Worm (Caenorhabditis elegans) whole organism, early embryonic: ENCODE data around the gene mam-5.

Source experiments
- B0310.2 ChIP-seq: sonication (generic microtip); optimal IDR thresholded peaks from 2 replicates; lab custom pipeline; 2016; ENCODE audit warnings: mild to moderate bottlenecking, missing genetic modification characterization, missing compliant biosample characterization
- F13C5.2 ChIP-seq: sonication (generic microtip); optimal IDR thresholded peaks from 2 replicates; lab custom pipeline; 2017; ENCODE audit warnings: mild to moderate bottlenecking, missing genetic modification characterization, inconsistent platforms, missing compliant biosample characterization
- aly-1 ChIP-seq: sonication (generic microtip); optimal IDR thresholded peaks from 2 replicates; lab custom pipeline; 2016; ENCODE audit warnings: missing genetic modification characterization, missing compliant biosample characterization
- ama-1 ChIP-seq: fragments of 150-350 bp; optimal IDR thresholded peaks from 2 replicates; lab custom pipeline; 2014
- ceh-13 ChIP-seq: fragments of 200-800 bp; sonication (Bioruptor generic); optimal IDR thresholded peaks from 2 replicates; lab custom pipeline; 2018; ENCODE audit warnings: mild to moderate bottlenecking, missing genetic modification characterization, missing compliant biosample characterization
- ceh-36 ChIP-seq: sonication (generic microtip); optimal IDR thresholded peaks from 2 replicates; lab custom pipeline; 2016; ENCODE audit warnings: missing genetic modification characterization, inconsistent platforms, missing compliant biosample characterization
- ets-7 ChIP-seq: sonication (generic microtip); optimal IDR thresholded peaks from 2 replicates; lab custom pipeline; 2016; ENCODE audit warnings: missing genotype, missing genetic modification characterization, missing compliant biosample characterization
- flt-1 ChIP-seq: fragments of 200-800 bp; sonication (Bioruptor generic); IDR thresholded peaks from 2 replicates; pipeline ENCODE4 v1.3.6; 2022; ENCODE audit warnings: missing genetic modification characterization, missing compliant biosample characterization
- hmbx-1 ChIP-seq: sonication (generic microtip); optimal IDR thresholded peaks from 2 replicates; lab custom pipeline; 2016; ENCODE audit warnings: mild to moderate bottlenecking, missing genetic modification characterization, missing compliant biosample characterization
- hmg-4 ChIP-seq: fragments of 200-800 bp; sonication (Bioruptor generic); optimal IDR thresholded peaks from 2 replicates; lab custom pipeline; 2018; ENCODE audit warnings: mild to moderate bottlenecking, missing genetic modification characterization, missing compliant biosample characterization
- hnd-1 ChIP-seq: sonication (generic microtip); optimal IDR thresholded peaks from 2 replicates; lab custom pipeline; 2016; ENCODE audit warnings: missing genetic modification characterization, missing compliant biosample characterization
- pes-1 ChIP-seq: fragments of 200-800 bp; sonication (Bioruptor generic); IDR thresholded peaks from 2 replicates; pipeline ENCODE4 v1.3.6; 2022; ENCODE audit warnings: missing genetic modification reagents, missing genetic modification characterization, missing compliant biosample characterization
- scrt-1 ChIP-seq: fragments of 200-800 bp; sonication (Bioruptor generic); IDR thresholded peaks from 2 replicates; pipeline ENCODE4 v1.3.6; 2022; ENCODE audit warnings: missing genetic modification characterization, missing compliant biosample characterization
- sea-1 ChIP-seq: fragments of 200-800 bp; sonication (Bioruptor generic); conservative IDR thresholded peaks from 2 replicates; pipeline ENCODE4 v1.3.6; 2022; ENCODE audit warnings: missing genetic modification characterization, missing compliant biosample characterization
- tbx-11 ChIP-seq: fragments of 200-800 bp; sonication (Bioruptor generic); IDR thresholded peaks from 2 replicates; pipeline ENCODE4 v1.3.6; 2022; ENCODE audit warnings: missing genetic modification characterization, missing compliant biosample characterization
- tbx-37 ChIP-seq: fragments of 200-800 bp; sonication (Bioruptor generic); conservative IDR thresholded peaks from 2 replicates; pipeline ENCODE4 v1.3.6; 2022; ENCODE audit warnings: missing genetic modification reagents, missing genetic modification characterization, missing compliant biosample characterization
- tra-4 ChIP-seq: sonication (generic microtip); optimal IDR thresholded peaks from 2 replicates; lab custom pipeline; 2017; ENCODE audit warnings: missing genetic modification characterization, missing compliant biosample characterization

mam-5 gene

DNA sequence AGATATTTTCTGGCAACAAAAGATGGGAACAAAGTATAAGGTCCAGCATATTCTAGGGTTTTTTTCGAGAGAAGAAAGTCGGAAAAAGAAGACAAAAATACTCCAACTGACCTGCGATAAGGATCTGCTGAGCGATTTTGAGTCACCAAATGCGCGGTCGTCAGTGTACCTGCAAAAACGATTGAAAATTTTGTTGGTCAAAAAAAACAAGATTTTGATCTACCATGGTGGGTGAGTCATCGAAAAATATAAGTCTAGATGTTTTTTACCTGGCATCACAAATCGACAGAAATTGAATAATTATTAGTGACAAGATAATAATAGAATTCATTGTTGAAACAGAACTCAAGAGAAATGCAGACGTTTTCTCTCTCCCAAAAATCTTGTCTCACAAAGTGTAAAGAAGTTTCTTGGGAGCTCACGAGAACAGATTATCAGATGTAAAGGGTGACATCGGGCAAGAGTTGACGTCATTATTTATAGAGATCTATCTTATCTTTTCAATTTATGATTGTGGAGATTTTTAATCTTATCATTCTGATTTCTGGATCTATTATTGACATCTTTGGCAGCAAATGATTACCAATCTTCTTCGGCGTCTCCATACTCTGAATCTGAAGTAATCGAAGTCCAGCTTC is 32.8 kb downstream of the mam-5 start:
- TF ChIP-seq hmbx-1 (tag; lab: Kevin White, UChicago) (no peak), ama-1 (no peak), tra-4 (no peak), tbx-11 (GFP tag; lab: Robert Waterston, UW) (no peak), scrt-1 (GFP tag; lab: Robert Waterston, UW) (no peak)

ce11 chrV:9986177-9986576 is 33.7 kb downstream of the mam-5 start, which contains the start of gene rmd-2:
Gene rmd-2 (minus strand): TSS chrV:9986277.
- TF ChIP-seq scrt-1 (GFP tag; lab: Robert Waterston, UW) (no peak), tbx-11 (GFP tag; lab: Robert Waterston, UW) (no peak), hmg-4 (GFP tag; lab: Kevin White, UChicago) (no peak), hmbx-1 (tag; lab: Kevin White, UChicago) (no peak), aly-1 (tag; lab: Kevin White, UChicago) (no peak), ama-1 (no peak), ets-7 (tag; lab: Kevin White, UChicago) (no peak), pes-1 (no peak), B0310.2 (tag; lab: Kevin White, UChicago) (no peak), tbx-37 (no peak), flt-1 (GFP tag; lab: Robert Waterston, UW) (no peak)

DNA sequence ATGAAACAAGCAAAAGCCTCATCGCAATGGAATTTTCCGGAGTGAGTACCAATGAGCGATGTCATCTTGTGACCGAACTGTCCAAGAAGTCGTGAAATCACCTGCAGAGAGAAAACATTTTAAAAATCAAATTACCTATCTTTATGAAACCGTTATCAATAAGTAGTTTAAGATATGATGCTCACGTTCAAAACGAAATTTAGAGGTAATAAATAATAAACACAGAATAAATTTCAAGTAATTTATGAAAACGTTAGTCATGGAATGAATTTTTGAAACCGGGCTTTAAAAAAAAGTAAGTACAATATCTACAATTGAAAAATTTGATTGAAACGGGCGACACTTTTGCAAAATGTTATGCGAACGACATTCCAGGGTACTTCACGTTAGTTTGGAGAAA is 35.2 kb downstream of the mam-5 start, which contains the start of gene C27H6.8:
TSS of gene C27H6.8 (minus strand) at position 101 of the 400 bp plus-strand sequence.
- TF ChIP-seq F13C5.2 (tag; lab: Kevin White, UChicago) (no peak), ama-1 (no peak), tbx-11 (GFP tag; lab: Robert Waterston, UW) (no peak), pes-1 (no peak), tbx-37 (no peak), hmg-4 (GFP tag; lab: Kevin White, UChicago) (no peak), ceh-13 (GFP tag; lab: Kevin White, UChicago) (no peak), scrt-1 (GFP tag; lab: Robert Waterston, UW) (no peak), hnd-1 (tag; lab: Kevin White, UChicago) (no peak), tra-4 (no peak), sea-1 (GFP tag; lab: Robert Waterston, UW) (no peak), ets-7 (tag; lab: Kevin White, UChicago) (no peak)

DNA sequence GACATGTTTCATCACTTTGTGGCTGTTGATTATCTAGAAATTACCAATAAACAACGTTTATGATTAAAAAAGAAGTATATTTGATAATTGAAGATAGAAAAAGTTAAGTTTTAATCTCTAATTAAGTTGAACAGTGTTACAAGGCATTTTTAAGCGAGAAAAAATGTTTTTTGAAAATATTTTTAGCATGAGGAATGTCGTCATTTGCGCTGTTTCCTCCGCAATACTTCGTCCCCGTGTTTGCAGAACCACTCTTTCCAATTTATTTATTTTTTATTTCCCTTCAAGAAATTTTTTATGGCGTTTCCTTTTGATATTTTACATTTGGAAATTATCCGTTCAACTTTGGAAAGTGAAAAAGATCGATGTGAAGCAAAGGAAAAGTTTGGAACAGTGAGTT is 39.1 kb downstream of the mam-5 start, which contains the start of the genes rde-1 and trpp-6:
TSS of gene rde-1 (minus strand) at position 33 of the 400 bp plus-strand sequence.
TSS of gene trpp-6 (plus strand) at position 286 of the 400 bp plus-strand sequence.
- TF ChIP-seq tbx-11 (GFP tag; lab: Robert Waterston, UW), result no peak
- TF ChIP-seq flt-1 (GFP tag; lab: Robert Waterston, UW), result no peak

- TF ChIP-seq hmg-4 (GFP tag; lab: Kevin White, UChicago) (no peak), aly-1 (tag; lab: Kevin White, UChicago) (no peak), scrt-1 (GFP tag; lab: Robert Waterston, UW) (no peak), tra-4 (no peak), B0310.2 (tag; lab: Kevin White, UChicago) (no peak), tbx-37 (no peak), hnd-1 (tag; lab: Kevin White, UChicago) (no peak), flt-1 (GFP tag; lab: Robert Waterston, UW) (no peak), ama-1 (no peak), pes-1 (no peak), ets-7 (tag; lab: Kevin White, UChicago) (no peak), hmbx-1 (tag; lab: Kevin White, UChicago) (no peak), ceh-36 (tag; lab: Kevin White, UChicago) (no peak), sea-1 (GFP tag; lab: Robert Waterston, UW) (no peak), tbx-11 (GFP tag; lab: Robert Waterston, UW) (no peak), F13C5.2 (tag; lab: Kevin White, UChicago) (no peak), ceh-13 (GFP tag; lab: Kevin White, UChicago) (no peak)
Observed at ce11 chrV:9995791-9996190, 43.3 kb downstream of the mam-5 start, which contains the start of gene K08H10.6. Gene K08H10.6 (minus strand): TSS chrV:9995891.

DNA sequence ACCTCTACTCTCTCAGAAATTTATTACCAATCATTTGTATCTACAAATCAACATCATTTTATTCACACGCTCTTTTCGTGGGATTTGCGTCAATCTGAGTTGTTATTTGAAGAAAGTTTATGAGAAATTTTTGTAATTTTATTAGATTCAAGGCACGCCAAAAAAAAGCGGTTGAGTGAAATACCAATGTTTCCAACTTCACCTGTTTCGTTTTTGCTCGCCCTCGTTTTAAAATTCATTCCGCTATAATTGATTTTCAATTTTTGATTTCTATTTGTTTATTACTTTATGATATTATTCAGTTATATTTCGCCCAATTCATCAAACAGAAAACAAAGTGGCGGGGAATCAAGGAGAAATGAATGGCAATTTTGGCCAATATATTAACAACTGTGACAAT is 48.3 kb downstream of the mam-5 start, which contains the start of gene K08H10.10:
TSS of gene K08H10.10 (plus strand) at position 301 of the 400 bp plus-strand sequence.
- TF ChIP-seq hnd-1 (tag; lab: Kevin White, UChicago), result no peak
- no peak for TF ChIP-seq sea-1 (GFP tag; lab: Robert Waterston, UW)
- no peak for TF ChIP-seq ama-1
- TF ChIP-seq aly-1 (tag; lab: Kevin White, UChicago), result no peak
- no peak for TF ChIP-seq hmbx-1 (tag; lab: Kevin White, UChicago)
- TF ChIP-seq pes-1, result no peak

ce11 chrV:10002720-10003119 is 50.2 kb downstream of the mam-5 start:
- TF ChIP-seq hmg-4 (GFP tag; lab: Kevin White, UChicago), result no peak
- TF ChIP-seq tbx-11 (GFP tag; lab: Robert Waterston, UW), result no peak
- no peak for TF ChIP-seq ceh-36 (tag; lab: Kevin White, UChicago)
- TF ChIP-seq hnd-1 (tag; lab: Kevin White, UChicago), result no peak
- no peak for TF ChIP-seq sea-1 (GFP tag; lab: Robert Waterston, UW)
- TF ChIP-seq aly-1 (tag; lab: Kevin White, UChicago), result no peak
- no peak for TF ChIP-seq ama-1
- no peak for TF ChIP-seq tra-4
- no peak for TF ChIP-seq tbx-37
- TF ChIP-seq ceh-13 (GFP tag; lab: Kevin White, UChicago), result no peak
- no peak for TF ChIP-seq scrt-1 (GFP tag; lab: Robert Waterston, UW)
- no peak for TF ChIP-seq pes-1
- TF ChIP-seq F13C5.2 (tag; lab: Kevin White, UChicago), result no peak
- no peak for TF ChIP-seq flt-1 (GFP tag; lab: Robert Waterston, UW)
- no peak for TF ChIP-seq hmbx-1 (tag; lab: Kevin White, UChicago)
- TF ChIP-seq B0310.2 (tag; lab: Kevin White, UChicago), result no peak
- no peak for TF ChIP-seq ets-7 (tag; lab: Kevin White, UChicago)
